Worm (Caenorhabditis elegans) whole organism, young adult: ENCODE measurements around the gene bas-1.

Source experiments
- B0019.2 ChIP-seq: fragments of 200-800 bp; sonication (Bioruptor generic); conservative IDR thresholded peaks from 2 replicates; pipeline ENCODE4 v1.3.6; 2022; ENCODE audit warnings: missing genetic modification reagents, missing genetic modification characterization, missing compliant biosample characterization
- B0035.1 ChIP-seq: sonication (generic microtip); optimal IDR thresholded peaks from 2 replicates; lab custom pipeline; 2016; ENCODE audit warnings: missing genetic modification characterization, mild to moderate bottlenecking, missing compliant biosample characterization, missing genotype, missing genetic modification reagents
- B0336.3 ChIP-seq: fragments of 200-800 bp; sonication (Bioruptor generic); IDR thresholded peaks from 2 replicates; pipeline ENCODE4 v1.3.6; 2022; ENCODE audit warnings: missing genetic modification characterization, missing compliant biosample characterization
- C17E4.6 ChIP-seq: fragments of 200-800 bp; sonication (Bioruptor generic); IDR thresholded peaks from 2 replicates; pipeline ENCODE4 v1.3.6; 2022; ENCODE audit warnings: missing genetic modification reagents, missing genetic modification characterization, missing compliant biosample characterization
- D2030.7 ChIP-seq: fragments of 200-800 bp; sonication (Bioruptor generic); IDR thresholded peaks from 2 replicates; pipeline ENCODE4 v1.3.6; 2022; ENCODE audit warnings: missing genetic modification reagents, missing genetic modification characterization, missing compliant biosample characterization
- F49E8.2 ChIP-seq: sonication (generic microtip); optimal IDR thresholded peaks from 3 replicates; lab custom pipeline; 2017; ENCODE audit warnings: missing genetic modification characterization, mild to moderate bottlenecking, missing compliant biosample characterization, antibody characterized with exemption, moderate library complexity; ENCODE audit not compliant: insufficient read depth
- F57A8.1 ChIP-seq: fragments of 200-800 bp; sonication (Bioruptor generic); optimal IDR thresholded peaks from 2 replicates; lab custom pipeline; 2018; ENCODE audit warnings: mild to moderate bottlenecking, missing genetic modification characterization, moderate library complexity, missing compliant biosample characterization
- T26A5.8 ChIP-seq: sonication (generic microtip); optimal IDR thresholded peaks from 2 replicates; lab custom pipeline; 2016; ENCODE audit warnings: missing genetic modification characterization, missing compliant biosample characterization
- Y53G8AR.9 ChIP-seq: fragments of 200-800 bp; sonication (Bioruptor generic); conservative IDR thresholded peaks from 2 replicates; pipeline ENCODE4 v1.3.6; 2022; ENCODE audit warnings: missing genetic modification reagents, missing genetic modification characterization, missing compliant biosample characterization
- Y56A3A.18 ChIP-seq: fragments of 200-800 bp; sonication (Bioruptor generic); IDR thresholded peaks from 2 replicates; pipeline ENCODE4 v1.3.6; 2022; ENCODE audit warnings: missing genetic modification reagents, missing genetic modification characterization, missing compliant biosample characterization
- Y67H2A.10 ChIP-seq: fragments of 200-800 bp; sonication (Bioruptor generic); conservative IDR thresholded peaks from 2 replicates; pipeline ENCODE4 v1.3.6; 2022; ENCODE audit warnings: missing genetic modification reagents, missing genetic modification characterization, missing compliant biosample characterization
- Y79H2A.3 ChIP-seq: fragments of 200-800 bp; sonication (Bioruptor generic); conservative IDR thresholded peaks from 2 replicates; pipeline ENCODE4 v1.3.6; 2022; ENCODE audit warnings: missing genetic modification reagents, missing genetic modification characterization, missing compliant biosample characterization
- Y95B8A.8 ChIP-seq: fragments of 200-800 bp; sonication (Bioruptor generic); IDR thresholded peaks from 2 replicates; pipeline ENCODE4 v1.3.6; 2022; ENCODE audit warnings: missing genetic modification reagents, missing genetic modification characterization, missing compliant biosample characterization
- akir-1 ChIP-seq: fragments of 200-800 bp; sonication (Bioruptor generic); optimal IDR thresholded peaks from 2 replicates; lab custom pipeline; 2018; ENCODE audit warnings: mild to moderate bottlenecking, missing genetic modification characterization, moderate library complexity, missing compliant biosample characterization
- aptf-2 ChIP-seq: fragments of 200-800 bp; sonication (Bioruptor generic); conservative IDR thresholded peaks from 2 replicates; pipeline ENCODE4 v1.3.6; 2022; ENCODE audit warnings: missing genetic modification reagents, missing genetic modification characterization, missing compliant biosample characterization
- aptf-3 ChIP-seq: fragments of 200-800 bp; sonication (Bioruptor generic); IDR thresholded peaks from 2 replicates; pipeline ENCODE4 v1.3.6; 2022; ENCODE audit warnings: missing genetic modification characterization, missing compliant biosample characterization
- bed-1 ChIP-seq: fragments of 200-800 bp; sonication (Bioruptor generic); IDR thresholded peaks from 2 replicates; pipeline ENCODE4 v1.3.6; 2022; ENCODE audit warnings: missing genetic modification reagents, missing genetic modification characterization, missing compliant biosample characterization
- cebp-2 ChIP-seq: fragments of 200-800 bp; sonication (Bioruptor generic); IDR thresholded peaks from 2 replicates; pipeline ENCODE4 v1.3.6; 2022; ENCODE audit warnings: missing genetic modification characterization, missing compliant biosample characterization
- ceh-27 ChIP-seq: fragments of 200-800 bp; sonication (Bioruptor generic); optimal IDR thresholded peaks from 2 replicates; lab custom pipeline; 2018; ENCODE audit warnings: mild to moderate bottlenecking, missing genetic modification characterization, moderate library complexity, missing compliant biosample characterization
- ceh-58 ChIP-seq: fragments of 200-800 bp; sonication (Bioruptor generic); IDR thresholded peaks from 2 replicates; pipeline ENCODE4 v1.3.6; 2022; ENCODE audit warnings: missing genetic modification characterization, missing compliant biosample characterization
- dpff-1 ChIP-seq: sonication (generic microtip); optimal IDR thresholded peaks from 2 replicates; lab custom pipeline; 2017; ENCODE audit warnings: mild to moderate bottlenecking, missing genetic modification characterization, missing compliant biosample characterization
- efl-1 ChIP-seq: fragments of 150-350 bp; optimal IDR thresholded peaks from 2 replicates; lab custom pipeline; 2014; ENCODE audit warnings: missing biosample characterization, missing genetic modification reagents, missing genetic modification characterization
- egl-18 ChIP-seq: fragments of 200-800 bp; sonication (Bioruptor generic); IDR thresholded peaks from 2 replicates; pipeline ENCODE4 v1.3.6; 2022; ENCODE audit warnings: missing genetic modification reagents, missing genetic modification characterization, missing compliant biosample characterization
- ekl-4 ChIP-seq: fragments of 200-800 bp; sonication (Bioruptor generic); IDR thresholded peaks from 2 replicates; pipeline ENCODE4 v1.3.6; 2022; ENCODE audit warnings: missing genetic modification reagents, missing genetic modification characterization, missing compliant biosample characterization
- fkh-3 ChIP-seq: sonication (generic microtip); optimal IDR thresholded peaks from 2 replicates; lab custom pipeline; 2016; ENCODE audit warnings: mild to moderate bottlenecking, missing genetic modification characterization, missing compliant biosample characterization
- hlh-12 ChIP-seq: sonication (generic microtip); optimal IDR thresholded peaks from 2 replicates; lab custom pipeline; 2016; ENCODE audit warnings: missing genetic modification characterization, missing compliant biosample characterization
- hlh-26 ChIP-seq: fragments of 200-800 bp; sonication (Bioruptor generic); conservative IDR thresholded peaks from 2 replicates; pipeline ENCODE4 v1.3.6; 2022; ENCODE audit warnings: missing genetic modification reagents, missing genetic modification characterization, missing compliant biosample characterization
- lin-26 ChIP-seq: fragments of 200-800 bp; sonication (Bioruptor generic); IDR thresholded peaks from 2 replicates; pipeline ENCODE4 v1.3.6; 2022; ENCODE audit warnings: missing genetic modification reagents, missing genetic modification characterization, missing compliant biosample characterization
- lin-54 ChIP-seq: fragments of 200-800 bp; sonication (Bioruptor generic); optimal IDR thresholded peaks from 2 replicates; lab custom pipeline; 2018; ENCODE audit warnings: mild to moderate bottlenecking, missing genetic modification characterization, missing compliant biosample characterization
- lsl-1 ChIP-seq: fragments of 200-800 bp; sonication (Bioruptor generic); optimal IDR thresholded peaks from 2 replicates; lab custom pipeline; 2018; ENCODE audit warnings: mild to moderate bottlenecking, missing genetic modification characterization, moderate library complexity, missing compliant biosample characterization
- lsy-27 ChIP-seq: sonication (generic microtip); optimal IDR thresholded peaks from 2 replicates; lab custom pipeline; 2017; ENCODE audit warnings: missing genetic modification characterization, mild to moderate bottlenecking, missing compliant biosample characterization, antibody characterized with exemption, missing genotype, borderline replicate concordance; ENCODE audit not compliant: insufficient read depth
- madf-8 ChIP-seq: fragments of 200-800 bp; sonication (Bioruptor generic); conservative IDR thresholded peaks from 2 replicates; pipeline ENCODE4 v1.3.6; 2022; ENCODE audit warnings: missing genetic modification reagents, missing genetic modification characterization, missing compliant biosample characterization
- mcd-1 ChIP-seq: fragments of 200-800 bp; sonication (Bioruptor generic); IDR thresholded peaks from 2 replicates; pipeline ENCODE4 v1.3.6; 2022; ENCODE audit warnings: missing genetic modification reagents, missing genetic modification characterization, missing compliant biosample characterization
- nfya-1 ChIP-seq: sonication (generic microtip); optimal IDR thresholded peaks from 2 replicates; lab custom pipeline; 2017; ENCODE audit warnings: antibody characterized with exemption, missing compliant biosample characterization, missing genetic modification characterization, borderline replicate concordance; ENCODE audit not compliant: insufficient read depth
- nfya-2 ChIP-seq: fragments of 200-800 bp; sonication (Bioruptor generic); IDR thresholded peaks from 2 replicates; pipeline ENCODE4 v1.3.6; 2022; ENCODE audit warnings: missing genetic modification reagents, missing genetic modification characterization, missing compliant biosample characterization
- nhr-120 ChIP-seq: fragments of 200-800 bp; sonication (Bioruptor generic); IDR thresholded peaks from 2 replicates; pipeline ENCODE4 v1.3.6; 2022; ENCODE audit warnings: missing genetic modification characterization, missing compliant biosample characterization
- rec-8 ChIP-seq, 2 experiments: sonication (generic microtip); optimal IDR thresholded peaks; 2 replicates each; lab custom pipeline; 2016; ENCODE audit warnings: mild to moderate bottlenecking in 2 of 2, missing genetic modification characterization in 2 of 2, missing genetic modification reagents in 2 of 2, missing genotype in 2 of 2, missing biosample characterization in 1 of 2, missing compliant biosample characterization in 1 of 2, moderate library complexity in 1 of 2
- snpc-1.1 ChIP-seq: sonication (generic microtip); optimal IDR thresholded peaks from 2 replicates; lab custom pipeline; 2017; ENCODE audit warnings: missing genetic modification characterization, mild to moderate bottlenecking, missing compliant biosample characterization, antibody characterized with exemption, moderate library complexity, missing genotype, missing genetic modification reagents; ENCODE audit not compliant: insufficient read depth
- snpc-1.3 ChIP-seq: sonication (generic microtip); optimal IDR thresholded peaks from 2 replicates; lab custom pipeline; 2017; ENCODE audit warnings: missing genetic modification characterization, mild to moderate bottlenecking, missing compliant biosample characterization, antibody characterized with exemption, moderate library complexity, missing genotype, missing genetic modification reagents; ENCODE audit not compliant: insufficient read depth
- snpc-4 ChIP-seq, 5 experiments: fragments of 150-350 bp in 1 of 5; sonication (generic microtip) in 4 of 5; optimal IDR thresholded peaks; 2 replicates each; lab custom pipeline; 2014 to 2018; ENCODE audit warnings: missing genetic modification characterization in 5 of 5, missing biosample characterization in 3 of 5, antibody characterized with exemption in 2 of 5, mild to moderate bottlenecking in 2 of 5, missing compliant biosample characterization in 2 of 5, missing genotype in 2 of 5, moderate library complexity in 2 of 5, missing genetic modification reagents in 1 of 5
- tbp1 ChIP-seq: fragments of 200-800 bp; sonication (Bioruptor generic); optimal IDR thresholded peaks from 2 replicates; lab custom pipeline; 2018; ENCODE audit warnings: mild to moderate bottlenecking, missing genetic modification characterization, missing compliant biosample characterization
- tbx-9 ChIP-seq: sonication (generic microtip); optimal IDR thresholded peaks from 2 replicates; lab custom pipeline; 2016; ENCODE audit warnings: borderline replicate concordance, missing genetic modification characterization, inconsistent platforms, missing compliant biosample characterization
- tlf-1 ChIP-seq: fragments of 200-800 bp; sonication (Bioruptor generic); optimal IDR thresholded peaks from 2 replicates; lab custom pipeline; 2018; ENCODE audit warnings: mild to moderate bottlenecking, missing genetic modification characterization, missing compliant biosample characterization
- xnd-1 ChIP-seq: sonication (generic microtip); optimal IDR thresholded peaks from 2 replicates; lab custom pipeline; 2016; ENCODE audit warnings: missing genotype, missing genetic modification reagents, missing genetic modification characterization, missing compliant biosample characterization
- ztf-26 ChIP-seq: sonication (generic microtip); optimal IDR thresholded peaks from 2 replicates; lab custom pipeline; 2017; ENCODE audit warnings: missing genetic modification characterization, missing compliant biosample characterization
- ztf-28 ChIP-seq: fragments of 200-800 bp; sonication (Bioruptor generic); IDR thresholded peaks from 2 replicates; pipeline ENCODE4 v1.3.6; 2022; ENCODE audit warnings: missing genetic modification reagents, missing genetic modification characterization, missing compliant biosample characterization
- ztf-3 ChIP-seq: fragments of 200-800 bp; sonication (Bioruptor generic); optimal IDR thresholded peaks from 2 replicates; lab custom pipeline; 2018; ENCODE audit warnings: mild to moderate bottlenecking, missing genetic modification characterization, missing compliant biosample characterization

The bas-1 gene

ce11 chrIII:5663521-5663920 lies 51.4 kb downstream of the bas-1 start (continued):
- TF ChIP-seq ztf-28 = no peak
- no peak for TF ChIP-seq akir-1 (GFP tag; lab: Kevin White, UChicago)
- TF ChIP-seq madf-8 = peak; percentile 100
- TF ChIP-seq xnd-1 (tag; lab: Kevin White, UChicago) = peak; percentile 100
- TF ChIP-seq ekl-4 (GFP tag; lab: Robert Waterston, UW) = peak; percentile 77; the same call in 1 of the 2 replicates
- no peak for TF ChIP-seq Y56A3A.18 (GFP tag; lab: Robert Waterston, UW)
- no peak for TF ChIP-seq ceh-58
- TF ChIP-seq dpff-1 (tag; lab: Kevin White, UChicago) = no peak
- peak; percentile 82 for TF ChIP-seq tlf-1 (GFP tag; lab: Kevin White, UChicago)
- peak; percentile 71; the same call in 1 of the 2 replicates for TF ChIP-seq C17E4.6 (GFP tag; lab: Robert Waterston, UW)
- no peak for TF ChIP-seq lsy-27
- TF ChIP-seq F57A8.1 (GFP tag; lab: Kevin White, UChicago) = no peak
- TF ChIP-seq nfya-1 (tag; lab: Kevin White, UChicago) = no peak
- TF ChIP-seq egl-18 (GFP tag; lab: Robert Waterston, UW) = no peak
- no peak for TF ChIP-seq Y67H2A.10
- TF ChIP-seq Y53G8AR.9 = peak; percentile 83
- TF ChIP-seq rec-8 (tag; optimal IDR thresholded peaks at IDR 0.05; lab: Kevin White, UChicago) = no peak
- no peak for TF ChIP-seq B0035.1 (tag; lab: Kevin White, UChicago)
- TF ChIP-seq B0019.2 (GFP tag; lab: Robert Waterston, UW) = peak; percentile 85
- TF ChIP-seq ztf-3 (GFP tag; lab: Kevin White, UChicago) = no peak
- TF ChIP-seq efl-1 (GFP tag; lab: Kevin White, UChicago) = peak; percentile 100
- peak; percentile 64 for TF ChIP-seq tbp1 (GFP tag; lab: Kevin White, UChicago)
- peak; percentile 66 for TF ChIP-seq mcd-1 (GFP tag; lab: Robert Waterston, UW)
- TF ChIP-seq ceh-27 = no peak
- peak; percentile 100 for TF ChIP-seq lsl-1 (GFP tag; lab: Kevin White, UChicago)
- TF ChIP-seq hlh-26 (GFP tag; lab: Robert Waterston, UW) = no peak
- TF ChIP-seq aptf-3 = no peak
- TF ChIP-seq D2030.7 (GFP tag; lab: Robert Waterston, UW) = peak; percentile 93
- peak; percentile 59 for TF ChIP-seq snpc-4 (GFP tag; optimal IDR thresholded peaks at IDR 0.05; lab: Kevin White, UChicago)
- TF ChIP-seq snpc-4 (tag; optimal IDR thresholded peaks at IDR 0.05; lab: Kevin White, UChicago) = peak in 3 of 4 experiments; percentile 46 to 72 (median 68)
- TF ChIP-seq fkh-3 (tag; lab: Kevin White, UChicago) = no peak
- peak; percentile 66 for TF ChIP-seq snpc-1.3 (tag; lab: Kevin White, UChicago)
- no peak for TF ChIP-seq cebp-2 (GFP tag; lab: Robert Waterston, UW)
- peak; percentile 65 for TF ChIP-seq B0336.3 (GFP tag; lab: Robert Waterston, UW)
- TF ChIP-seq nfya-2 = no peak
- peak; percentile 94 for TF ChIP-seq lin-54
- peak; percentile 90 for TF ChIP-seq F49E8.2 (tag; lab: Kevin White, UChicago)
- TF ChIP-seq ztf-26 = no peak
- TF ChIP-seq Y95B8A.8 (GFP tag; lab: Robert Waterston, UW) = peak; percentile 83
- TF ChIP-seq nhr-120 = no peak
- TF ChIP-seq aptf-2 = no peak
- no peak for TF ChIP-seq hlh-12 (tag; lab: Kevin White, UChicago)
- no peak for TF ChIP-seq tbx-9
- TF ChIP-seq Y79H2A.3 (GFP tag; lab: Robert Waterston, UW) = 0 out of 2 replicates have a peak, but pooled peaks have one; percentile 48
- peak; percentile 85 for TF ChIP-seq snpc-1.1
- TF ChIP-seq bed-1 = no peak
- TF ChIP-seq lin-26 (GFP tag; lab: Robert Waterston, UW) = no peak
- no peak for TF ChIP-seq T26A5.8 (tag; lab: Kevin White, UChicago)
